Fruit fly (Drosophila melanogaster) whole organism: Measurements from ENCODE around the gene beat-Ia.

Experiments used
- CG8478 ChIP-seq: fragments of >200 bp; optimal IDR thresholded peaks from 2 replicates; lab custom pipeline; 2018; ENCODE audit warnings: inconsistent platforms
- Dll ChIP-seq: fragments of >200 bp; optimal IDR thresholded peaks from 2 replicates; lab custom pipeline; 2017
- EcR ChIP-seq, 2 experiments: fragments of >200 bp; optimal IDR thresholded peaks; 2 replicates each; lab custom pipeline; 2017; ENCODE audit warnings: missing biosample characterization in 2 of 2, missing genetic modification characterization in 2 of 2, missing genetic modification reagents in 2 of 2
- pan ChIP-seq: fragments of >200 bp; optimal IDR thresholded peaks from 2 replicates; lab custom pipeline; 2017
- psq ChIP-seq: fragments of >200 bp; optimal IDR thresholded peaks from 2 replicates; lab custom pipeline; 2017
- usp ChIP-seq: fragments of >200 bp; optimal IDR thresholded peaks from 2 replicates; lab custom pipeline; 2017; ENCODE audit warnings: missing biosample characterization, missing genetic modification characterization, mixed read lengths

The beat-Ia gene

DNA sequence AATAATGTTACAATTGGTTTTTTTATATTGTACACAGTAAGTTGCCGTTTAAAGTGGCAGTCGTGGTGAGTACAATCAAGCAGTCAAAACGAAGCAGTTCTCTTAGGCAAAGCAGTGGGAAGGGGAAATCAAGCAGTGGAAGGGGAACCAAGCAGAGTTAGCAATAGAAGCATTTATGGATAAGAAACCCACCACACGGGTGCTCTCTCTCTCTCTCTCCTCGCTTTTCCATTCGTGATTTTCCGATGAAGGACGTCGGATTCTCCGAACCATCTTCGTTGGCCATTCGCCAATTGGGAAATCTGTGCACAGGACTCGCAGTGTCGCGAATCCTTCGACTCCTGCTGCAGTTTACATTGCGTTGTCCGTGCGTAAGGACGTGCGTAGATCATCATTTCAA, at the start of gene beat-Ia:
TSS of gene beat-Ia (plus strand) at position 319 of the 400 bp plus-strand sequence.
- TF ChIP-seq usp (GFP tag; lab: Kevin White, UChicago): no peak

DNA sequence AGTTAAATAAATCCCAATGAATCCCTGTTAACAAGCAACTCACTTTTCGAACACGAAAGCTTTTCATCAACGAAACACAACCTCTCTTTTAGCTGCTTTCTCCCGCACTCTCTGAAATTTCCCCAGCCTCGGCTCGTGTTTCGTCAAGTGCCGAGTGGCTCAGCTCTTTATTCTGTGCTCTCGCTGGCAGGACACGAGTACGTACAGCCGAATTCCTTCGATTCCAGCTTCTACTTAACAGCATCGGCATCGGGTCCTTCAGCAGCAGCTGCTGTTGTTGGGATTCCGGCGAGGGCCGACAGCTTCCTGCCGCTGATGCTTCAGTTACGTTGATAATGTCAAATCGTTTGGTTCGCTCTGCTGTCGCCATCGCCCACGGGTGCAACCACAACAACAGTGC, 49.6 kb upstream of the beat-Ia start, which contains the start of gene beat-Ic:
TSS of gene beat-Ic (plus strand) at position 93 of the 400 bp plus-strand sequence.
- no peak for TF ChIP-seq EcR (GFP tag; optimal IDR thresholded peaks at IDR 0.05; lab: Kevin White, UChicago)
- TF ChIP-seq psq (lab: Kevin White, UChicago): no peak
- no peak for TF ChIP-seq usp (GFP tag; lab: Kevin White, UChicago)

dm6 chr2L:16003541-16003940, 46.2 kb upstream of the beat-Ia start, which contains the start of gene CG34167:
CG34167 (minus strand) TSS chr2L:16003641.
- TF ChIP-seq EcR (GFP tag; optimal IDR thresholded peaks at IDR 0.05; lab: Kevin White, UChicago) (no peak), psq (lab: Kevin White, UChicago) (no peak), usp (GFP tag; lab: Kevin White, UChicago) (no peak), CG8478 (lab: Kevin White, UChicago) (no peak), pan (lab: Kevin White, UChicago) (no peak), Dll (no peak)

DNA sequence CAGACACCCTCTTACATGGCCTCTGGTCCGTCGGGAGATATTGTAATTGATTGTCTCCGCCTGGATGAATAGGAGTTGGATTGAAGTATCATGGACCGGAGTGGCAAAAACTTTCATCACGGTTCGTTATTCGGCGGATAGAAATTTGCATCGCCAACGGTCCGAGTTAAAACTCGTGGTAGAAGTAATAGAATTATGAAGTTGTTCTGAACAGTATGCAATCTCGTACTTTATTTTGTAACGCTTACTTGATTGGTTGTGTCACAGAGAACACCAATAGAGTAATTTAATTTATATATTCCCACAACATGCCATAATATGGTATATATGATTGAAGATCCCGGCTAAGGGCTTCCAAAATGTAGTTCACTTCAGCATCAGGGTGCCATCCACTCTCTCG, 45.7 kb upstream of the beat-Ia start, which contains the start of the genes CG13245 and CG43816:
TSS of gene CG13245 (plus strand) at position 301 of the 400 bp plus-strand sequence.
TSS of gene CG43816 (plus strand) at position 301 of the 400 bp plus-strand sequence.
- TF ChIP-seq EcR (GFP tag; optimal IDR thresholded peaks at IDR 0.05; lab: Kevin White, UChicago): no peak
- no peak for TF ChIP-seq CG8478 (lab: Kevin White, UChicago)
- no peak for TF ChIP-seq usp (GFP tag; lab: Kevin White, UChicago)
- no peak for TF ChIP-seq Dll
- TF ChIP-seq pan (lab: Kevin White, UChicago): no peak
- TF ChIP-seq psq (lab: Kevin White, UChicago): no peak

DNA sequence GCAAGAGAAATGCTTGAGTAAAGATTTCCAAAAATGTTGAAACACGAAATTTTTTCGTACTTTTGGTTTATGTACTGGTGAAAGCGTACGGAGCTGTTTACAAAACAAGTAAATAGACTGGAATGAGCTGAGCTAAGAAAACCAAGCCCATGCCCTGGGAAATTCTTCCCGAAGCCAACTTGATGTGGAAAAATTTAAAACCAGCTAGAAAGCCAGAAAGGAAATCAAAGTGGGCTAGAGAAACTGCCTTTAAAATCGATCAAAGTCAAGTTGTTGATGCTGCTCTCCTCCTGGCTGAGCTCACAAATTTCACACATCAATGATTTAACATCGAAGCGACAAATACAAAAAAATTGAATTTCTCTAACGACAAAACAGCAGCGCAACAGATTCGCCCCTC, 43.6 kb upstream of the beat-Ia start, which contains the start of gene CG31820:
TSS of gene CG31820 (minus strand) at position 101 of the 400 bp plus-strand sequence.
- no peak for TF ChIP-seq CG8478 (lab: Kevin White, UChicago)
- TF ChIP-seq EcR (GFP tag; optimal IDR thresholded peaks at IDR 0.05; lab: Kevin White, UChicago): no peak
- TF ChIP-seq psq (lab: Kevin White, UChicago): no peak
- TF ChIP-seq Dll: no peak
- no peak for TF ChIP-seq usp (GFP tag; lab: Kevin White, UChicago)
- TF ChIP-seq pan (lab: Kevin White, UChicago): no peak

dm6 chr2L:16026693-16027092, 23.1 kb upstream of the beat-Ia start:
- TF ChIP-seq pan (lab: Kevin White, UChicago): no peak
- no peak for TF ChIP-seq EcR (GFP tag; optimal IDR thresholded peaks at IDR 0.05; lab: Kevin White, UChicago)
- no peak for TF ChIP-seq CG8478 (lab: Kevin White, UChicago)
- TF ChIP-seq psq (lab: Kevin White, UChicago): no peak
- TF ChIP-seq usp (GFP tag; lab: Kevin White, UChicago): no peak
- no peak for TF ChIP-seq Dll

DNA sequence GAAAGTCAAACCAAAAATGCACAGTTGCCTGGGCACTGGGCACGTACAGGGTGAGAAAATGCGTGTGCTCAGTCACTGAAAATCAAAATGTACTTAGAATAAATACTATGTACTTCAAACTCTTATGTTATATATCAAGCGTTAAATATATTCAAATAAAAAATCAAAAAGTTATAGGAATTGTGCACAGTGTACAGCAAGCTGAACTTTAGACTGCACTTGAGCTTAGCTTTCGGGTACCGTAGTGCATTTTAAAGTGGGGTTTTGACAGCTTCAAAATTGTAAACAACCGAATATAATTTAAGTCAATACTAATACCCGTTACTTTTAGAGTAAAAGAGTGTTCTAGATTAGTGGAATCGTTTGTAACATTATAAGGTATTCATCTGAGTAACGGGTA, 9.5 kb upstream of the beat-Ia start:
- TF ChIP-seq usp (GFP tag; lab: Kevin White, UChicago): no peak

DNA sequence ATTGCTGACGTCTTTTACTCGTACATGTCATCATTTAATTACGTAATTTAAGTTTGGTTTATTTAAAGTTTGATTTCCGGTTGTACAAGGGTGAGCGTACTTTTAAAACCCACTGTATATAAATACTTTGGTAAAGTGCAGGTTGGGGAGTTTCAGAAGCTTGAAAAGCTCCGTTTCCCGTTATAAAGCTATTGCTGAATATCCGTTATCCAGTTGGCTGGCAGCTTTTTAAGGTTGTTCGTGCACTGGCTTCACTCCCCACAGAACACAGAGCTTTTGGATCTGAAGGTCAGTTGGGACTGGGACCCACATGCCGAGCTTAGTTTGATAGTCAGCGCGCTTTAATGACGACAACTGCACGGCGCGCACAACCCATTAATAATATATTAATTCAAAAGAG, 8.0 kb upstream of the beat-Ia start, which contains the start of the genes BicC and CG45084:
TSS of gene BicC (plus strand) at position 321 of the 400 bp plus-strand sequence.
TSS of gene CG45084 (plus strand) at position 321 of the 400 bp plus-strand sequence.
- TF ChIP-seq usp (GFP tag; lab: Kevin White, UChicago) (no peak), Dll (no peak), EcR (GFP tag; optimal IDR thresholded peaks at IDR 0.05; lab: Kevin White, UChicago) (no peak), psq (lab: Kevin White, UChicago) (no peak), pan (lab: Kevin White, UChicago) (no peak), CG8478 (lab: Kevin White, UChicago) (no peak)

DNA sequence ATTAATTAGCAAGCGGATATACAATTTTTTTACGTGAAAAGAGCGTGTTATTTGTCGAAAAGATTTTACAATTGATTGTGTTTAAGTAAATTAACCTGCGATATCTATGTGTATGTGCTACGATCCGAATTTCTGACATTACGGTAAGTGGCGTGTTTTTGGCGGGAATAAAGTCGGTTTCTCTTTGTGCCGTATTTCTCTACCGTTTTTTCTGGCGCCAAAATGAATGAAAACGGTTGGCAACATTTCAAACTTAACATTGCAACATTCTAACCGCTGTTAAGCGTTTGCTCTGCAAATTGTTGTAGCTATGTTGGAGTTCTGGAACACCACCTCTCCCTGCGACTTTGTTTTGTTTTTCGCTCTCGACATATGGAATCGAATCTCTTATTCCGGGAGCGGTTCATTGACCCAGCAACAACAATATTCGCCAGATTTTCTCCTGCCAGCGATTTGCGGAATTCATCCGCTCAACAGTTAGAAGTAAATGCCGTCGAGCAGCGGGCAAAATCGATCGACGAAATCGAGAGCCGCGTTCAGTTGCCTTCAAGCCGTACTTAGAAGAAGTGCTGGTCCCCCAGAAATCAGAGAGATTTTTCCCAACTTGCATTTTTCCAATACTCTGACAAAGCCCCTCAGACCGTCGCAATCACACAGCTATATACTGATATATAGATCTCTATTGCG, 7.2 kb upstream of the beat-Ia start:
- TF ChIP-seq CG8478 (lab: Kevin White, UChicago) (no peak), Dll (no peak), usp (GFP tag; lab: Kevin White, UChicago) (no peak), psq (lab: Kevin White, UChicago) (no peak), EcR (GFP tag; optimal IDR thresholded peaks at IDR 0.05; lab: Kevin White, UChicago) (no peak), pan (lab: Kevin White, UChicago) (no peak)

DNA sequence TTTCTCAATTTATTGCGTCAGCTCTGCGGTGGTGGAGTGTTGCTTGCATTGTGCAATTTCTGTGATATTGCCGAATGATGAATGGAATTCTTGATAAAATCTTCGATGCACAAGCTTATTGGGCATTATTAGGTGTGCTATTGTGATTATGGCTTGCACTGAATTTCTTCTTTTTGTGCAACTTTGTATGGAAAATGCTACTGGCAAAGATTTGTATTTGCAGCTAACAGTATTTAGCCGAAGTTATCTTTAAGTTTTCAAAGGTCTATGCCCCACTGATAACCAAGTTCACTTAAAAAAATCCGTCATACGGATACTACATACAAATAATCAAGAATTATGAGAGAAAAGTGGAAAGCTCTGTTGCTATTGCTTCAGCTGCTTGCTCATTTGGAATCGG, 44.9 kb downstream of the beat-Ia start, which contains the start of gene CG4891:
TSS of gene CG4891 (plus strand) at position 301 of the 400 bp plus-strand sequence.
- TF ChIP-seq EcR (GFP tag; optimal IDR thresholded peaks at IDR 0.05; lab: Kevin White, UChicago): no peak
- TF ChIP-seq CG8478 (lab: Kevin White, UChicago): no peak
- no peak for TF ChIP-seq usp (GFP tag; lab: Kevin White, UChicago)
- TF ChIP-seq Dll: no peak
- no peak for TF ChIP-seq psq (lab: Kevin White, UChicago)
- no peak for TF ChIP-seq pan (lab: Kevin White, UChicago)
